Fruit fly (Drosophila melanogaster): ENCODE measurements around the gene Rsph3.

DNA sequence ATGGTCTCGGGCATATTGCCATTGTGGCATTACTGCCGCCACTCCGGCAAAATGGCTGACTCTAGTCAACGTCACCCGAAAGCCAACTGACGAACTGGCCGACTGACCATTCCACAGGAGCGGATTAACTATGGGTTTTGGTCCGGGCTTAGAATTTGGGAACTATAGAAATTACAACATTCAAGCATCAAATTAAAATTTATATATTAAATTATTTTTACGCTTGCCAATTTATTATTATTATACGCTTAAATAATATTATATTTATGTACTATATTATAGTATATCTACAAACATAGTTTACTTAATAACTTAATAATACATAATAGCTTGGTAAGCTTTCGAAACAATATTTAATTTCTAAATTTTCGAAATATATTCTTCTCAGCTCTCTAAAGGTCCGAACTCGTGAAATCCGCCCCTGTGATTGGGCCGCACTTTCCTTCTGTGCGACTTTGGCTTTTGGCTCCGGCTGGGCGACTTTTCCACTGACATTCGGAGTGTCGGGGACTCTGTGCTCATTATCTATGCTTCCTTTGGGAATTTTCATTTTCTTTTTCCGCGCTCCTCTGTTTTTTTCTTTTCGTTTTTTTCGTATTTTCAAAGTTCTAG is 34.5 kb upstream of the Rsph3 start:
- TF ChIP-seq CG14655 (GFP tag; optimal IDR thresholded peaks at IDR 0.05) (peak; percentile 40), CG12605 (GFP tag; IDR thresholded peaks at IDR 0.05) (no peak), CG15710 (tag; optimal IDR thresholded peaks at IDR 0.05) (peak; percentile 32), CG17806 (tag; optimal IDR thresholded peaks at IDR 0.05) (no peak), CG4496 (GFP tag; IDR thresholded peaks at IDR 0.05) (peak; percentile 40; the same call in 1 of the 3 replicates), EcR (GFP tag; optimal IDR thresholded peaks at IDR 0.05) (no peak), CG8159 (tag; optimal IDR thresholded peaks at IDR 0.05) (peak; percentile 32), D1 (tag; optimal IDR thresholded peaks at IDR 0.05) (no peak)

Measured in whole organism, pupa.